Worm (Caenorhabditis elegans) whole organism, young adult: ENCODE measurements around the gene eyg-1.
"Not testable (repeated sequence)": the region's sequence is repeated elsewhere in the genome, so short reads cannot be mapped to it uniquely, and the experiment has no call there.

Experiments used
- B0035.1 ChIP-seq: sonication (generic microtip); optimal IDR thresholded peaks from 2 replicates; lab custom pipeline; 2016; ENCODE audit warnings: missing genetic modification characterization, mild to moderate bottlenecking, missing compliant biosample characterization, missing genotype, missing genetic modification reagents
- B0336.3 ChIP-seq: fragments of 200-800 bp; sonication (Bioruptor generic); IDR thresholded peaks from 2 replicates; pipeline ENCODE4 v1.3.6; 2022; ENCODE audit warnings: missing genetic modification characterization, missing compliant biosample characterization
- C17E4.6 ChIP-seq: fragments of 200-800 bp; sonication (Bioruptor generic); IDR thresholded peaks from 2 replicates; pipeline ENCODE4 v1.3.6; 2022; ENCODE audit warnings: missing genetic modification reagents, missing genetic modification characterization, missing compliant biosample characterization
- F22D6.2 ChIP-seq: sonication (generic microtip); optimal IDR thresholded peaks from 2 replicates; lab custom pipeline; 2016; ENCODE audit warnings: mild to moderate bottlenecking, missing genetic modification characterization, missing compliant biosample characterization
- F39B2.1 ChIP-seq: fragments of 200-800 bp; sonication (Bioruptor generic); IDR thresholded peaks from 2 replicates; pipeline ENCODE4 v1.3.6; 2022; ENCODE audit warnings: missing genetic modification reagents, missing genetic modification characterization, missing compliant biosample characterization
- F55B11.4 ChIP-seq: sonication (generic microtip); optimal IDR thresholded peaks from 2 replicates; lab custom pipeline; 2016; ENCODE audit warnings: missing compliant biosample characterization, missing genetic modification characterization, borderline replicate concordance; ENCODE audit not compliant: insufficient read depth
- F57A8.1 ChIP-seq: fragments of 200-800 bp; sonication (Bioruptor generic); optimal IDR thresholded peaks from 2 replicates; lab custom pipeline; 2018; ENCODE audit warnings: mild to moderate bottlenecking, missing genetic modification characterization, moderate library complexity, missing compliant biosample characterization
- F57C9.4 ChIP-seq: sonication (generic microtip); optimal IDR thresholded peaks from 2 replicates; lab custom pipeline; 2017; ENCODE audit warnings: mild to moderate bottlenecking, missing genetic modification characterization, missing compliant biosample characterization
- akir-1 ChIP-seq: fragments of 200-800 bp; sonication (Bioruptor generic); optimal IDR thresholded peaks from 2 replicates; lab custom pipeline; 2018; ENCODE audit warnings: mild to moderate bottlenecking, missing genetic modification characterization, moderate library complexity, missing compliant biosample characterization
- athp-1 ChIP-seq: sonication (generic microtip); optimal IDR thresholded peaks from 2 replicates; lab custom pipeline; 2017; ENCODE audit warnings: mild to moderate bottlenecking, missing genetic modification characterization, missing compliant biosample characterization
- attf-5 ChIP-seq: fragments of 200-800 bp; sonication (Bioruptor generic); optimal IDR thresholded peaks from 2 replicates; lab custom pipeline; 2018; ENCODE audit warnings: mild to moderate bottlenecking, missing genetic modification characterization, missing compliant biosample characterization
- bed-2 ChIP-seq: fragments of 200-800 bp; sonication (Bioruptor generic); IDR thresholded peaks from 2 replicates; pipeline ENCODE4 v1.3.6; 2022; ENCODE audit warnings: missing genetic modification reagents, missing genetic modification characterization, missing compliant biosample characterization
- cebp-1 ChIP-seq, 2 experiments: fragments of 200-800 bp in 1 of 2; sonication (Bioruptor generic) in 1 of 2; sonication (generic microtip) in 1 of 2; IDR thresholded peaks in 1 of 2; optimal IDR thresholded peaks in 1 of 2; 2 replicates each; pipeline versions ENCODE4 v1.3.6 to Lab custom; 2017 to 2022; ENCODE audit warnings: missing compliant biosample characterization in 2 of 2, missing genetic modification characterization in 2 of 2, mild to moderate bottlenecking in 1 of 2, missing genetic modification reagents in 1 of 2, moderate library complexity in 1 of 2
- dox-1 ChIP-seq: fragments of 200-800 bp; sonication (Bioruptor generic); IDR thresholded peaks from 2 replicates; pipeline ENCODE4 v1.3.6; 2022; ENCODE audit warnings: missing genetic modification reagents, missing genetic modification characterization, missing compliant biosample characterization
- dpff-1 ChIP-seq: sonication (generic microtip); optimal IDR thresholded peaks from 2 replicates; lab custom pipeline; 2017; ENCODE audit warnings: mild to moderate bottlenecking, missing genetic modification characterization, missing compliant biosample characterization
- efl-1 ChIP-seq: fragments of 150-350 bp; optimal IDR thresholded peaks from 2 replicates; lab custom pipeline; 2014; ENCODE audit warnings: missing biosample characterization, missing genetic modification reagents, missing genetic modification characterization
- egl-44 ChIP-seq: fragments of 200-800 bp; sonication (Bioruptor generic); IDR thresholded peaks from 2 replicates; pipeline ENCODE4 v1.3.6; 2022; ENCODE audit warnings: missing genetic modification reagents, missing genetic modification characterization, missing compliant biosample characterization
- hmg-1.2 ChIP-seq: fragments of 200-800 bp; sonication (Bioruptor generic); IDR thresholded peaks from 2 replicates; pipeline ENCODE4 v1.3.6; 2022; ENCODE audit warnings: missing genetic modification reagents, missing genetic modification characterization, missing compliant biosample characterization
- hrde-1 ChIP-seq: sonication (generic microtip); optimal IDR thresholded peaks from 2 replicates; lab custom pipeline; 2016; ENCODE audit warnings: missing genetic modification characterization, mild to moderate bottlenecking, missing compliant biosample characterization, moderate library complexity, missing genotype, missing genetic modification reagents, borderline replicate concordance
- lin-26 ChIP-seq: fragments of 200-800 bp; sonication (Bioruptor generic); IDR thresholded peaks from 2 replicates; pipeline ENCODE4 v1.3.6; 2022; ENCODE audit warnings: missing genetic modification reagents, missing genetic modification characterization, missing compliant biosample characterization
- lsy-27 ChIP-seq: sonication (generic microtip); optimal IDR thresholded peaks from 2 replicates; lab custom pipeline; 2017; ENCODE audit warnings: missing genetic modification characterization, mild to moderate bottlenecking, missing compliant biosample characterization, antibody characterized with exemption, missing genotype, borderline replicate concordance; ENCODE audit not compliant: insufficient read depth
- mel-28 ChIP-seq: sonication (generic microtip); optimal IDR thresholded peaks from 2 replicates; lab custom pipeline; 2016; ENCODE audit warnings: borderline replicate concordance, mild to moderate bottlenecking, missing genetic modification characterization, missing compliant biosample characterization
- mes-4 ChIP-seq: sonication (generic microtip); optimal IDR thresholded peaks from 2 replicates; lab custom pipeline; 2016; ENCODE audit warnings: missing genotype, missing genetic modification characterization, missing compliant biosample characterization
- pbrm-1 ChIP-seq: fragments of 200-800 bp; sonication (Bioruptor generic); IDR thresholded peaks from 2 replicates; pipeline ENCODE4 v1.3.6; 2022; ENCODE audit warnings: missing genetic modification reagents, missing genetic modification characterization, missing compliant biosample characterization
- repo-1 ChIP-seq: sonication (generic microtip); optimal IDR thresholded peaks from 2 replicates; lab custom pipeline; 2017; ENCODE audit warnings: mild to moderate bottlenecking, missing genetic modification characterization, missing compliant biosample characterization
- rpc-1 ChIP-seq, 2 experiments: fragments of 150-350 bp in 1 of 2; sonication (generic microtip) in 1 of 2; optimal IDR thresholded peaks; 2 replicates each; lab custom pipeline; 2014 to 2018; ENCODE audit warnings: missing biosample characterization in 1 of 2, missing genetic modification characterization in 1 of 2, missing genetic modification reagents in 1 of 2, missing genotype in 1 of 2
- snpc-3.4 ChIP-seq: sonication (generic microtip); optimal IDR thresholded peaks from 2 replicates; lab custom pipeline; 2017; ENCODE audit warnings: missing genetic modification characterization, mild to moderate bottlenecking, missing compliant biosample characterization, antibody characterized with exemption, moderate library complexity, missing genotype, missing genetic modification reagents
- sptf-2 ChIP-seq: fragments of 200-800 bp; sonication (Bioruptor generic); optimal IDR thresholded peaks from 2 replicates; lab custom pipeline; 2018; ENCODE audit warnings: mild to moderate bottlenecking, missing genetic modification characterization, missing compliant biosample characterization
- tlf-1 ChIP-seq: fragments of 200-800 bp; sonication (Bioruptor generic); optimal IDR thresholded peaks from 2 replicates; lab custom pipeline; 2018; ENCODE audit warnings: mild to moderate bottlenecking, missing genetic modification characterization, missing compliant biosample characterization
- unc-130 ChIP-seq: sonication (generic microtip); optimal IDR thresholded peaks from 2 replicates; lab custom pipeline; 2016; ENCODE audit warnings: missing genetic modification reagents, missing genetic modification characterization, missing compliant biosample characterization
- zfh-2 ChIP-seq: fragments of 200-800 bp; sonication (Bioruptor generic); conservative IDR thresholded peaks from 2 replicates; pipeline ENCODE4 v1.3.6; 2022; ENCODE audit warnings: missing genetic modification reagents, missing genetic modification characterization, missing compliant biosample characterization
- ztf-25 ChIP-seq: fragments of 200-800 bp; sonication (Bioruptor generic); IDR thresholded peaks from 2 replicates; pipeline ENCODE4 v1.3.6; 2022; ENCODE audit warnings: missing genetic modification reagents, missing genetic modification characterization, missing compliant biosample characterization

Gene eyg-1

DNA sequence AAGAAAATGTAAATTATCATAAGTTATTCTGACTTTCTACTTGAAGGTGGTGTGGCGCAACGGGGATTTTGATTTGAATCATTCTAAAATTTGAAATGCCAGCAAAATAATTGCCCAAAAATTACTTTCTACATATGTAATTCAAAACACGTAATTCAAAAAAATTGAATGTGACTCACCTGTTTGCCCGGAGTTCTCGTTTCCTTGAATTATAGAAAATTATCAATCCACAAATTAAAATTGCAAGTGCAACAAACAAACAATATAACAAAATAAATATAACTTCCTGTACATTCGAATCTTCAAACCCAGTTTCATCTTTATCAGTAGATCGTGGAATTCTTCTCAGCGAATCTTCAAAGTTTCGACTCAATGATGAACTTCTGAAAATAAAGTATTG lies 40.5 kb upstream of the eyg-1 start (continued):
- TF ChIP-seq F22D6.2 (no peak), F55B11.4 (tag; lab: Kevin White, UChicago) (no peak)

DNA sequence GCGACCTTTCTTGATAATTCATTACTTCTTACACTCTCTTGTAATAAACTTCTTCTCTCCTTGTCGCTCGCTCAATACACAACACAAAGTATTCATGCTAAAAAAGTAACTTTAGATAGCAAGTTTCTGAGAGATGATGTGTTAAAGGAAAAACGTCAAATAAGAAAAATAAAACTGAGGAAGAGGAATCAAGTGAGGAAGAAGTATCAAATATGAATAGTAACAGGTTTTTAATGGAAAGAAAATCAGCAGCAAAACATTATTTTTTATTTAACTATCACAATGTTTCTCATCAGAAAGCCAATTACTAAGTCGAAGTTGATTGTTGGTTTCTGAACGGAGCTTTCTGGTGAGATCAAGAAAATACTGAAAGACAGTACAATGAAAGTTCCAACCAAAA lies 38.6 kb upstream of the eyg-1 start, which contains the start of gene chil-1:
chil-1 (minus strand) TSS at position 101 of the 400 bp plus-strand sequence.
- TF ChIP-seq unc-130; dox-1; akir-1 (GFP tag; lab: Kevin White, UChicago): not testable (repeated sequence)

DNA sequence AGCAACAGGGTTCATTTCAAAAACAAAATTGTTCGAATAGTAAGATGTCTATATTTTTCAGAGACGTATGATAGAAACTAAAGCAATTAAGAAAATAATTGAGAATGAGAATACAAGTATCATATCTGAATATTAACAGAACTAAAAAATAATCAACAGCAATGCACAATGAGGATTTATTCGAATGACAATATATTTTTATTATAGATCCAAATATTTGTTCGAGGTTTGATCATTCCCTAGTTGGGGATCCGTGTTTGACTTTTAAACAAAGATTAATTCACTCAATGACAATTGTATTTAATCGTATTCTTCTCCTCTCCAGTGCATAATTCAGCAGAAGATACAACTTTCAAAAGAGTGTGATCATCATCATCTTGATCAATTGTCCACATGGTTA lies 34.4 kb upstream of the eyg-1 start, which contains the start of gene C08H9.18:
C08H9.18 (minus strand) TSS at position 101 of the 400 bp plus-strand sequence.
- TF ChIP-seq lin-26 (GFP tag; lab: Robert Waterston, UW), result no peak
- no peak for TF ChIP-seq zfh-2
- TF ChIP-seq sptf-2 (GFP tag; lab: Kevin White, UChicago), result no peak
- no peak for TF ChIP-seq bed-2 (GFP tag; lab: Robert Waterston, UW)
- TF ChIP-seq repo-1 (tag; lab: Kevin White, UChicago), result no peak
- TF ChIP-seq attf-5 (GFP tag; lab: Kevin White, UChicago), result no peak
- TF ChIP-seq lsy-27, result no peak
- TF ChIP-seq cebp-1 (GFP tag; IDR thresholded peaks at IDR 0.05; lab: Robert Waterston, UW), result no peak
- no peak for TF ChIP-seq cebp-1 (tag; optimal IDR thresholded peaks at IDR 0.05; lab: Kevin White, UChicago)
- TF ChIP-seq ztf-25 (GFP tag; lab: Robert Waterston, UW), result no peak
- no peak for TF ChIP-seq F57A8.1 (GFP tag; lab: Kevin White, UChicago)
- no peak for TF ChIP-seq hmg-1.2
- TF ChIP-seq F39B2.1, result no peak
- no peak for TF ChIP-seq C17E4.6 (GFP tag; lab: Robert Waterston, UW)
- TF ChIP-seq rpc-1 (optimal IDR thresholded peaks at IDR 0.05; lab: Kevin White, UChicago), result no peak
- no peak for TF ChIP-seq rpc-1 (tag; optimal IDR thresholded peaks at IDR 0.05; lab: Kevin White, UChicago)
- TF ChIP-seq snpc-3.4 (tag; lab: Kevin White, UChicago), result no peak
- no peak for TF ChIP-seq mel-28 (tag; lab: Kevin White, UChicago)

DNA sequence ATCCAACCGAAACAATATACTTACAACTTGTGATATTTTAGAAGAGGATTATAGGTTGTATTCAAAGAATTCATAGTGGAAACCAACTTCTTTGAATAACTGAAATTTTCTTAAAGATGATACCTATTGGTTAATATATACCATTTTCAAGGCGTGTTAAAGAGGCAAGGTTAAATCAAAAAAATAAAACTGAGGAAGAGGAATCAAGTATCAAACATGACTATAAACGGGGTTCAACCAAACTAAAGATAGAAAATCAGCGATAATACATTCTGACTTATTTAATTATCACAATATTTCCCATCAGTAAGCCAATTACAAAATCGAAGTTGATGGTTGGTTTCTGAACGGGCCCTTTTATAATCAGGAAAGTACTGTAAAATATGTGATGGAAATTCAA lies 33.6 kb upstream of the eyg-1 start, which contains the start of gene chil-3:
chil-3 (minus strand) TSS at position 101 of the 400 bp plus-strand sequence.
- TF ChIP-seq pbrm-1, result no peak
- no peak for TF ChIP-seq B0336.3

DNA sequence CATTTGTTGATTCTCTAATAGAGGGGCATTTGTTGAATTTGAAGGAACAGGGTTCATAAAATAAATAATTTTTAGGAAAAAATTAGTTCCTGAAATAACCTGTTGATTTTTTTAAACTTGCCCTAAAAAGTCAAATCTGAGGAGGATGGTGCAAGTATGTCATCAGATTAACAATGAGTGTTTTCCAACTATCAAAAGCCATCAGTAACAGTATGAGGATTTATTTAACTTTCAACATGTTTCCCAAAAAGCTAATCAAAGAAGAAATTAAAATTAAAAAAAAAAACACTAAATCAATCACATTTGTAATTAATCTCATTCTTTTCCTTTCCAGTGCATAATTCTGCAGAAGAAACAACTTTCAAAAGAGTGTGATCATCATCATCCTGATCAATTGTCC lies 31.8 kb upstream of the eyg-1 start, which contains the start of gene chil-5:
chil-5 (minus strand) TSS at position 101 of the 400 bp plus-strand sequence.
- TF ChIP-seq hrde-1 (tag; lab: Kevin White, UChicago) (no peak), F57C9.4 (tag; lab: Kevin White, UChicago) (no peak), tlf-1 (GFP tag; lab: Kevin White, UChicago) (no peak), athp-1 (tag; lab: Kevin White, UChicago) (no peak), mes-4 (tag; lab: Kevin White, UChicago) (no peak), B0035.1 (tag; lab: Kevin White, UChicago) (no peak), egl-44 (no peak), hmg-1.2 (no peak), pbrm-1 (no peak), dpff-1 (tag; lab: Kevin White, UChicago) (no peak), efl-1 (no peak)
